Worm (Caenorhabditis elegans): ENCODE results near the gene F13B9.2.

ce11 chrX:8257687-8258086, 27.8 kb upstream of the F13B9.2 start:
- TF ChIP-seq ama-1 (optimal IDR thresholded peaks at IDR 0.05) (no peak), T20F7.1 (GFP tag; optimal IDR thresholded peaks at IDR 0.05) (no peak), vab-7 (GFP tag; IDR thresholded peaks at IDR 0.05) (no peak), cey-2 (tag; optimal IDR thresholded peaks at IDR 0.05; ENCODE audit: borderline replicate concordance, insufficient read depth) (no peak), lin-13 (GFP tag; optimal IDR thresholded peaks at IDR 0.05) (no peak), nhr-77 (tag; optimal IDR thresholded peaks at IDR 0.05) (no peak), nhr-25 (tag; optimal IDR thresholded peaks at IDR 0.05; ENCODE audit: borderline replicate concordance, insufficient read depth) (no peak), tra-1 (GFP tag; IDR thresholded peaks at IDR 0.05) (no peak), unc-62 (GFP tag; optimal IDR thresholded peaks at IDR 0.05 in 1 of 2) (no peak), unc-62 (tag; optimal IDR thresholded peaks at IDR 0.05) (no peak)

Measured in whole organism, L4 larva.